Fruit fly (Drosophila melanogaster) whole organism, prepupa: ENCODE results near the gene CG13449.

Source experiments
- CG10669 ChIP-seq: fragments of 200-800 bp; sonication (Bioruptor generic); optimal IDR thresholded peaks from 3 replicates; lab custom pipeline; 2018; ENCODE audit warnings: missing biosample characterization, mild to moderate bottlenecking, missing genetic modification characterization, moderate library complexity
- CG11294 ChIP-seq: fragments of 200-800 bp; sonication (Bioruptor generic); IDR thresholded peaks from 2 replicates; pipeline ENCODE4 v1.3.6; 2022; ENCODE audit warnings: missing biosample characterization, missing genetic modification characterization
- CG11902 ChIP-seq: fragments of 200-800 bp; sonication (Bioruptor generic); optimal IDR thresholded peaks from 3 replicates; lab custom pipeline; 2016; ENCODE audit warnings: missing biosample characterization, missing genetic modification characterization
- CG15336 ChIP-seq: fragments of 200-800 bp; sonication (Bioruptor generic); IDR thresholded peaks from 2 replicates; pipeline ENCODE4 v1.3.6; 2022; ENCODE audit warnings: missing biosample characterization, missing genetic modification characterization
- CG1621 ChIP-seq: fragments of 200-800 bp; sonication (Bioruptor generic); optimal IDR thresholded peaks from 3 replicates; lab custom pipeline; 2018; ENCODE audit warnings: missing biosample characterization, mild to moderate bottlenecking, missing genetic modification characterization
- CG16779 ChIP-seq: fragments of 200-800 bp; sonication (Bioruptor generic); optimal IDR thresholded peaks from 3 replicates; lab custom pipeline; 2017; ENCODE audit warnings: missing biosample characterization, mild to moderate bottlenecking, missing genetic modification characterization
- CG3032 ChIP-seq: fragments of 200-800 bp; optimal IDR thresholded peaks from 2 replicates; lab custom pipeline; 2019; ENCODE audit warnings: missing biosample characterization, mild to moderate bottlenecking, missing genetic modification characterization, moderate library complexity
- CG31627 ChIP-seq: fragments of 200-800 bp; sonication (Bioruptor generic); optimal IDR thresholded peaks from 3 replicates; lab custom pipeline; 2016; ENCODE audit warnings: missing biosample characterization, missing genetic modification characterization
- CG32006 ChIP-seq: fragments of 200-800 bp; sonication (Bioruptor generic); optimal IDR thresholded peaks from 3 replicates; lab custom pipeline; 2017; ENCODE audit warnings: missing biosample characterization, mild to moderate bottlenecking, missing genetic modification characterization
- CG34406 ChIP-seq: fragments of 200-800 bp; sonication (Bioruptor generic); optimal IDR thresholded peaks from 3 replicates; lab custom pipeline; 2016; ENCODE audit warnings: missing biosample characterization, missing genetic modification characterization
- CG3919 ChIP-seq: fragments of 200-800 bp; sonication (Bioruptor generic); optimal IDR thresholded peaks from 3 replicates; lab custom pipeline; 2016; ENCODE audit warnings: missing biosample characterization, missing genetic modification characterization
- CG4318 ChIP-seq: fragments of 200-800 bp; sonication (Bioruptor generic); optimal IDR thresholded peaks from 3 replicates; lab custom pipeline; 2017; ENCODE audit warnings: missing biosample characterization, mild to moderate bottlenecking, missing genetic modification characterization
- CG6163 ChIP-seq: fragments of 200-800 bp; sonication (Bioruptor generic); IDR thresholded peaks from 3 replicates; pipeline ENCODE4 v1.3.6; 2022; ENCODE audit warnings: missing biosample characterization, missing genetic modification characterization
- CG6792 ChIP-seq: fragments of 200-800 bp; sonication (Bioruptor generic); optimal IDR thresholded peaks from 3 replicates; lab custom pipeline; 2016; ENCODE audit warnings: missing biosample characterization, missing genetic modification characterization
- CG6808 ChIP-seq: fragments of 200-800 bp; sonication (Bioruptor generic); optimal IDR thresholded peaks from 3 replicates; lab custom pipeline; 2017; ENCODE audit warnings: missing biosample characterization, missing genetic modification characterization, mild to moderate bottlenecking, moderate library complexity, missing genetic modification reagents
- CG8319 ChIP-seq: fragments of 200-800 bp; sonication (Bioruptor generic); optimal IDR thresholded peaks from 3 replicates; lab custom pipeline; 2016; ENCODE audit warnings: missing biosample characterization, missing genetic modification characterization
- CG9139 ChIP-seq: fragments of 200-800 bp; sonication (Bioruptor generic); optimal IDR thresholded peaks from 3 replicates; lab custom pipeline; 2017; ENCODE audit warnings: missing biosample characterization, mild to moderate bottlenecking, missing genetic modification characterization
- Eip93F ChIP-seq: fragments of 200-800 bp; sonication (Bioruptor generic); optimal IDR thresholded peaks from 2 replicates; lab custom pipeline; 2016; ENCODE audit warnings: missing biosample characterization, mild to moderate bottlenecking, missing genetic modification characterization
- Gug ChIP-seq: fragments of 200-800 bp; sonication (Bioruptor generic); IDR thresholded peaks from 2 replicates; pipeline ENCODE4 v1.3.6; 2022; ENCODE audit warnings: missing biosample characterization, missing genetic modification characterization
- Hr38 ChIP-seq: sonication (Bioruptor generic); optimal IDR thresholded peaks from 2 replicates; lab custom pipeline; 2016; ENCODE audit warnings: missing biosample characterization, missing genetic modification characterization
- Hr39 ChIP-seq: fragments of 200-800 bp; sonication (Bioruptor generic); optimal IDR thresholded peaks from 2 replicates; lab custom pipeline; 2016; ENCODE audit warnings: missing biosample characterization, missing genetic modification characterization
- Hr4 ChIP-seq: fragments of 200-800 bp; sonication (Bioruptor generic); optimal IDR thresholded peaks from 3 replicates; lab custom pipeline; 2016; ENCODE audit warnings: missing biosample characterization, missing genetic modification characterization
- Lpt ChIP-seq: fragments of 200-800 bp; sonication (Bioruptor generic); optimal IDR thresholded peaks from 3 replicates; lab custom pipeline; 2016; ENCODE audit warnings: missing biosample characterization, missing genetic modification characterization
- OdsH ChIP-seq: fragments of 200-800 bp; sonication (Bioruptor generic); optimal IDR thresholded peaks from 3 replicates; lab custom pipeline; 2016; ENCODE audit warnings: missing biosample characterization, missing genetic modification characterization
- Smox ChIP-seq: fragments of 200-800 bp; sonication (Bioruptor generic); optimal IDR thresholded peaks from 3 replicates; lab custom pipeline; 2016; ENCODE audit warnings: missing biosample characterization, missing genetic modification characterization
- Sox14 ChIP-seq: fragments of 200-800 bp; sonication (Bioruptor generic); optimal IDR thresholded peaks from 3 replicates; lab custom pipeline; 2016; ENCODE audit warnings: missing biosample characterization, missing genetic modification characterization
- dac ChIP-seq: fragments of 200-800 bp; sonication (Bioruptor generic); optimal IDR thresholded peaks from 2 replicates; lab custom pipeline; 2017; ENCODE audit warnings: missing biosample characterization, mild to moderate bottlenecking, missing genetic modification characterization
- eg ChIP-seq: fragments of 200-800 bp; sonication (Bioruptor generic); IDR thresholded peaks from 3 replicates; pipeline ENCODE4 v1.3.6; 2022; ENCODE audit warnings: missing biosample characterization, missing genetic modification characterization
- esn ChIP-seq: fragments of 200-800 bp; sonication (Bioruptor generic); optimal IDR thresholded peaks from 2 replicates; lab custom pipeline; 2016; ENCODE audit warnings: missing biosample characterization, mild to moderate bottlenecking, missing genetic modification characterization, moderate library complexity
- fkh ChIP-seq: fragments of 200-800 bp; sonication (Bioruptor generic); optimal IDR thresholded peaks from 3 replicates; lab custom pipeline; 2017; ENCODE audit warnings: missing biosample characterization, mild to moderate bottlenecking, missing genetic modification characterization, moderate library complexity
- lz ChIP-seq: fragments of 200-800 bp; sonication (Bioruptor generic); optimal IDR thresholded peaks from 3 replicates; lab custom pipeline; 2016; ENCODE audit warnings: missing biosample characterization, missing genetic modification characterization
- pdm3 ChIP-seq: fragments of 200-800 bp; sonication (Bioruptor generic); optimal IDR thresholded peaks from 3 replicates; lab custom pipeline; 2016; ENCODE audit warnings: missing biosample characterization, missing genetic modification characterization
- ss ChIP-seq, 2 experiments: fragments of 200-800 bp; sonication (Bioruptor generic); optimal IDR thresholded peaks; 2 replicates in 1 of 2; 3 replicates in 1 of 2; lab custom pipeline; 2017 to 2018; ENCODE audit warnings: mild to moderate bottlenecking in 2 of 2, missing biosample characterization in 2 of 2, missing genetic modification characterization in 2 of 2, moderate library complexity in 1 of 2
- svp ChIP-seq: fragments of 200-800 bp; sonication (Bioruptor generic); peaks from one replicate; lab custom pipeline; 2016; ENCODE audit warnings: missing biosample characterization, missing genetic modification characterization
- topi ChIP-seq: fragments of 200-800 bp; sonication (Bioruptor generic); optimal IDR thresholded peaks from 3 replicates; lab custom pipeline; 2016; ENCODE audit warnings: missing biosample characterization, missing genetic modification characterization

The CG13449 gene

DNA sequence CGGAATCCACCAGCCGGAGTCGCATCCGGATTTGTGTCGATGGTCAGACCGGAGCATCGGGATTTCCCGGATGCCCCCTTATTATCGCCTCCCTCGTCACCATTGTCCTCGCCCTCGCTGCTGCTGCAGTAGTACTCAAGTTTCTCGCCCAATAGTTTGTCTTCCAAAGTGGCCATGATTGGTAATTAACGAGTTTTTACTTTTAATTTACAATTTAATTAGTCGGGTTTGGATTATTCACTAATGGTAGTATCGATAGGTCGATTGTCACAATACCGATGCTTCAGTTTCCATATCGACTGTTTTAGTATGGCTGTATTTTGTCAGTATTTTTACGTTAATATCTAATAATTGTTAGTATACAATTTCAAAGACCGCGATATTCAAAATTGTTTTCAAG, 2.5 kb downstream of the CG13449 start, which contains the start of gene CG7650:
CG7650 (minus strand) TSS at position 278 of the 400 bp plus-strand sequence.
- TF ChIP-seq CG16779 (tag; lab: Kevin White, UChicago) (no peak), lz (GFP tag; lab: Kevin White, UChicago) (no peak), CG11902 (GFP tag; lab: Kevin White, UChicago) (no peak), Lpt (GFP tag; lab: Kevin White, UChicago) (no peak), CG9139 (GFP tag; lab: Kevin White, UChicago) (no peak), eg (GFP tag; lab: Robert Waterston, UW) (no peak), CG1621 (peak; percentile 86), CG6808 (GFP tag; lab: Kevin White, UChicago) (no peak), CG32006 (GFP tag; lab: Kevin White, UChicago) (no peak), Gug (GFP tag; lab: Robert Waterston, UW) (no peak), fkh (GFP tag; lab: Kevin White, UChicago) (no peak), CG31627 (GFP tag; lab: Kevin White, UChicago) (no peak), Hr38 (GFP tag; lab: Kevin White, UChicago) (no peak), CG11294 (no peak), Sox14 (GFP tag; lab: Kevin White, UChicago) (peak; percentile 3), CG34406 (GFP tag; lab: Kevin White, UChicago) (no peak)

dm6 chr3L:15604979-15605378, 7.6 kb downstream of the CG13449 start:
- TF ChIP-seq topi (GFP tag; lab: Kevin White, UChicago) (no peak), lz (GFP tag; lab: Kevin White, UChicago) (no peak), CG3032 (no peak), CG8319 (GFP tag; lab: Kevin White, UChicago) (no peak), ss (GFP tag; optimal IDR thresholded peaks at IDR 0.05; lab: Kevin White, UChicago) (no peak), OdsH (no peak), CG6163 (GFP tag; lab: Robert Waterston, UW) (no peak), CG11294 (no peak), CG34406 (GFP tag; lab: Kevin White, UChicago) (no peak), Eip93F (GFP tag; lab: Kevin White, UChicago) (no peak), Smox (GFP tag; lab: Kevin White, UChicago) (no peak), Hr38 (GFP tag; lab: Kevin White, UChicago) (no peak)
- TF ChIP-seq, all 60 proteins: peak for 0

DNA sequence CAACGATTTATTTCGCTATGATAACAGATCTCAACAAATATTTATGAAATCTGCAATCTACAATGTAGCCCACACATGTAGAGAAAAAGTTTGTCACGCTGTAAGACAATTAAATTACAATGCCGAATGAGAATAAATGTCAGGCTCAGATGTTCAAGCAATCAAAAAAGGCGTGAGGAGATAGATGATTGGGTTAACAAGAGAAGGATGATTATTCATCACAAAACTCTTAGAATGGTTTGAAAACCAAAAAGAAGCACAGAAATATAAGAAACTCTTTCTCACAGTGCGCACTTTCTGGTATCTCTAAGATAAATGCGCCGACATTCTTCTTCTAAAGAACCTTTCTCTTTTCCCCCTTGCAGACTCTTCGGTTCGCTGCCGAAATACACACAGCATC, 12.6 kb downstream of the CG13449 start:
- TF ChIP-seq pdm3 (GFP tag; lab: Kevin White, UChicago) (no peak), CG15336 (GFP tag; lab: Robert Waterston, UW) (peak; percentile 54), esn (GFP tag; lab: Kevin White, UChicago) (peak; percentile 18), Hr4 (GFP tag; lab: Kevin White, UChicago) (peak; percentile 62), CG4318 (peak; percentile 28)

DNA sequence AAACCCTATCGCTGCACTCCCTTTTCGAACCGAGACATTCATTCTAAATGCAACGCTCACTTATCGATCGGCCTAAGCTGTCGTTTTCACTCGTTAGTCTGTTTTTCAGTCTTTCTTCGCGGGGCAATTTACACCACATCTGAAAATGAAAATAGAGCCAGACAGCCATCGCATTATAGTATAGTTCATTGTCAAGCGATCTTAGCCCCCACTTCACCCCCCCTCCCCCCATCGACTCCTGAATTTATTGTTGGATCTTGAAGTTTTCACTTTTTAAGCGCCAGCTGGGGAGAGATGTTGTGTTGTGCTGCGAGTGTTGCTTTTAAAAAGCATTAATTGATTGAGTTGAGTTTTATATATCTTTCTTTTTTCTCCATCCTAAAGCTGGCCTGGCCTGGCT, 13.4 kb downstream of the CG13449 start:
- TF ChIP-seq pdm3 (GFP tag; lab: Kevin White, UChicago) (no peak), esn (GFP tag; lab: Kevin White, UChicago) (no peak), svp (GFP tag; lab: Kevin White, UChicago) (no peak), Lpt (GFP tag; lab: Kevin White, UChicago) (no peak), dac (no peak), CG10669 (GFP tag; lab: Kevin White, UChicago) (no peak), Hr39 (no peak), CG34406 (GFP tag; lab: Kevin White, UChicago) (no peak), CG6792 (no peak), CG3919 (GFP tag; lab: Kevin White, UChicago) (no peak)
